Fruit fly (Drosophila melanogaster) whole organism, embryonic: ENCODE results near the gene Cyp303a1.

Experiments used
- Awh ChIP-seq: fragments of 200-800 bp; sonication (Bioruptor generic); IDR thresholded peaks from 2 replicates; pipeline ENCODE4, ENCODE4 v1.3.6; 2022; ENCODE audit warnings: missing biosample characterization, missing genetic modification characterization
- B-H2 ChIP-seq: fragments of 200-800 bp; sonication (Bioruptor generic); optimal IDR thresholded peaks from 2 replicates; lab custom pipeline; 2018; ENCODE audit warnings: missing biosample characterization, mild to moderate bottlenecking, missing genetic modification characterization
- CG11456 ChIP-seq: fragments of 200-800 bp; sonication (Bioruptor generic); IDR thresholded peaks from 3 replicates; pipeline ENCODE4 v1.3.6; 2022; ENCODE audit warnings: missing biosample characterization, missing genetic modification characterization
- CG13287 ChIP-seq: fragments of 200-800 bp; sonication (Bioruptor generic); IDR thresholded peaks from 2 replicates; pipeline ENCODE4 v1.3.6; 2022; ENCODE audit warnings: missing biosample characterization, missing genetic modification characterization; ENCODE audit not compliant: partially characterized antibody
- CG14050 ChIP-seq: fragments of 200-800 bp; sonication (Bioruptor generic); IDR thresholded peaks from 3 replicates; pipeline ENCODE4 v1.3.6; 2022; ENCODE audit warnings: missing biosample characterization, missing genetic modification characterization
- CG14710 ChIP-seq: fragments of 200-800 bp; sonication (Bioruptor generic); optimal IDR thresholded peaks from 3 replicates; lab custom pipeline; 2019; ENCODE audit warnings: missing biosample characterization, mild to moderate bottlenecking, missing genetic modification characterization, moderate library complexity
- CG15479 ChIP-seq: fragments of 200-800 bp; sonication (Bioruptor generic); optimal IDR thresholded peaks from 3 replicates; lab custom pipeline; 2019; ENCODE audit warnings: missing biosample characterization, mild to moderate bottlenecking, missing genetic modification characterization, moderate library complexity
- CG15696 ChIP-seq: fragments of 200-800 bp; sonication (Bioruptor generic); optimal IDR thresholded peaks from 2 replicates; lab custom pipeline; 2019; ENCODE audit warnings: missing biosample characterization, mild to moderate bottlenecking, missing genetic modification characterization, moderate library complexity
- CG17361 ChIP-seq: fragments of 200-800 bp; sonication (Bioruptor generic); IDR thresholded peaks from 3 replicates; pipeline ENCODE4 v1.3.6; 2022; ENCODE audit warnings: missing biosample characterization, missing genetic modification characterization
- CG17829 ChIP-seq: fragments of 200-800 bp; optimal IDR thresholded peaks from 2 replicates; lab custom pipeline; 2019; ENCODE audit warnings: missing biosample characterization, mild to moderate bottlenecking, missing genetic modification characterization, moderate library complexity
- CG32767 ChIP-seq: fragments of 200-800 bp; sonication (Bioruptor generic); IDR thresholded peaks from 2 replicates; pipeline ENCODE4 v1.3.6; 2022; ENCODE audit warnings: missing biosample characterization, missing genetic modification characterization
- CG3838 ChIP-seq: fragments of 200-800 bp; sonication (Bioruptor generic); optimal IDR thresholded peaks from 3 replicates; lab custom pipeline; 2016; ENCODE audit warnings: missing biosample characterization, missing genetic modification characterization
- CG3995 ChIP-seq: fragments of 200-800 bp; sonication (Bioruptor generic); optimal IDR thresholded peaks from 3 replicates; lab custom pipeline; 2016; ENCODE audit warnings: missing biosample characterization, missing genetic modification characterization
- CG4282 ChIP-seq: fragments of 200-800 bp; sonication (Bioruptor generic); optimal IDR thresholded peaks from 2 replicates; lab custom pipeline; 2016; ENCODE audit warnings: missing biosample characterization, missing genetic modification characterization
- CG4328 ChIP-seq: fragments of 200-800 bp; sonication (Bioruptor generic); optimal IDR thresholded peaks from 3 replicates; lab custom pipeline; 2017; ENCODE audit warnings: missing biosample characterization, missing genetic modification reagents, missing genetic modification characterization
- CG6683 ChIP-seq: fragments of 200-800 bp; sonication (Bioruptor generic); optimal IDR thresholded peaks from 2 replicates; lab custom pipeline; 2017; ENCODE audit warnings: missing biosample characterization, mild to moderate bottlenecking, missing genetic modification characterization, missing genetic modification reagents
- CG6854 ChIP-seq: fragments of 200-800 bp; sonication (Bioruptor generic); optimal IDR thresholded peaks from 3 replicates; lab custom pipeline; 2017; ENCODE audit warnings: missing biosample characterization, mild to moderate bottlenecking, missing genetic modification characterization
- CG7839 ChIP-seq: fragments of 200-800 bp; sonication (Bioruptor generic); optimal IDR thresholded peaks from 3 replicates; lab custom pipeline; 2018; ENCODE audit warnings: missing biosample characterization, mild to moderate bottlenecking, missing genetic modification characterization, moderate library complexity
- CG8478 ChIP-seq: fragments of >200 bp; optimal IDR thresholded peaks from 2 replicates; lab custom pipeline; 2018
- CG8924 ChIP-seq: fragments of 200-800 bp; optimal IDR thresholded peaks from 3 replicates; lab custom pipeline; 2019; ENCODE audit warnings: missing biosample characterization, mild to moderate bottlenecking, missing genetic modification characterization, moderate library complexity
- CG8944 ChIP-seq: fragments of 200-800 bp; sonication (Bioruptor generic); optimal IDR thresholded peaks from 3 replicates; lab custom pipeline; 2016; ENCODE audit warnings: missing biosample characterization, missing genetic modification characterization
- D ChIP-seq, 2 experiments: fragments of 200-800 bp in 1 of 2; fragments of >200 bp in 1 of 2; sonication (Bioruptor generic) in 1 of 2; optimal IDR thresholded peaks; 2 replicates in 1 of 2; 3 replicates in 1 of 2; lab custom pipeline; 2017; ENCODE audit warnings: mild to moderate bottlenecking in 1 of 2, missing biosample characterization in 1 of 2, missing genetic modification characterization in 1 of 2, missing genetic modification reagents in 1 of 2
- Deaf1 ChIP-seq: fragments of 200-800 bp; optimal IDR thresholded peaks from 3 replicates; lab custom pipeline; 2019; ENCODE audit warnings: missing biosample characterization, mild to moderate bottlenecking, missing genetic modification characterization, moderate library complexity
- Dref ChIP-seq: fragments of 200-800 bp; sonication (Bioruptor generic); IDR thresholded peaks from 2 replicates; pipeline ENCODE4 v1.3.6; 2022; ENCODE audit warnings: missing biosample characterization, missing genetic modification characterization
- Eip74EF ChIP-seq, 2 experiments: fragments of 200-800 bp in 1 of 2; fragments of >200 bp in 1 of 2; sonication (Bioruptor generic) in 1 of 2; optimal IDR thresholded peaks; 2 replicates each; lab custom pipeline; 2017 to 2019; ENCODE audit warnings: missing biosample characterization in 2 of 2, missing genetic modification characterization in 2 of 2, mild to moderate bottlenecking in 1 of 2, moderate library complexity in 1 of 2
- Elba2 ChIP-seq: fragments of 200-800 bp; sonication (Bioruptor generic); optimal IDR thresholded peaks from 3 replicates; lab custom pipeline; 2016; ENCODE audit warnings: missing biosample characterization, missing genetic modification characterization
- Hr3 ChIP-seq: fragments of 200-800 bp; sonication (Bioruptor generic); optimal IDR thresholded peaks from 3 replicates; lab custom pipeline; 2016; ENCODE audit warnings: missing biosample characterization, missing genetic modification characterization
- Hr39 ChIP-seq: fragments of >200 bp; optimal IDR thresholded peaks from 2 replicates; lab custom pipeline; 2017
- NC2β ChIP-seq: fragments of 200-800 bp; sonication (Bioruptor generic); optimal IDR thresholded peaks from 2 replicates; lab custom pipeline; 2016; ENCODE audit warnings: missing biosample characterization, missing genetic modification characterization
- Pdp1 ChIP-seq, 2 experiments: fragments of 200-800 bp; sonication (Bioruptor generic); optimal IDR thresholded peaks; 3 replicates each; lab custom pipeline; 2016; ENCODE audit warnings: missing biosample characterization in 2 of 2, missing genetic modification characterization in 2 of 2, mild to moderate bottlenecking in 1 of 2, moderate library complexity in 1 of 2
- Xrp1 ChIP-seq: fragments of 200-800 bp; sonication (Bioruptor generic); IDR thresholded peaks from 2 replicates; pipeline ENCODE4 v1.3.6; 2022; ENCODE audit warnings: missing biosample characterization, missing genetic modification characterization
- ap ChIP-seq: fragments of 200-800 bp; sonication (Bioruptor generic); IDR thresholded peaks from 2 replicates; pipeline ENCODE4 v1.3.6; 2022; ENCODE audit warnings: missing biosample characterization, missing genetic modification characterization
- cwo ChIP-seq: fragments of 200-800 bp; sonication (Bioruptor generic); optimal IDR thresholded peaks from 3 replicates; lab custom pipeline; 2017; ENCODE audit warnings: missing biosample characterization, missing genetic modification characterization, mild to moderate bottlenecking, moderate library complexity, missing genetic modification reagents
- dm ChIP-seq: fragments of 200-800 bp; sonication (Bioruptor generic); optimal IDR thresholded peaks from 3 replicates; lab custom pipeline; 2016; ENCODE audit warnings: missing biosample characterization, missing genetic modification characterization
- eve ChIP-seq, 2 experiments: fragments of >200 bp; optimal IDR thresholded peaks; 2 replicates each; lab custom pipeline; 2017; ENCODE audit warnings: missing biosample characterization in 2 of 2, missing genetic modification characterization in 2 of 2
- grau ChIP-seq: fragments of 200-800 bp; optimal IDR thresholded peaks from 3 replicates; lab custom pipeline; 2019; ENCODE audit warnings: missing biosample characterization, mild to moderate bottlenecking, missing genetic modification characterization, moderate library complexity
- hb ChIP-seq: fragments of 200-800 bp; sonication (Bioruptor generic); IDR thresholded peaks from 3 replicates; pipeline ENCODE4 v1.3.6; 2022; ENCODE audit warnings: missing biosample characterization, missing genetic modification characterization; ENCODE audit not compliant: partially characterized antibody
- hbn ChIP-seq: fragments of 200-800 bp; sonication (Bioruptor generic); IDR thresholded peaks from 2 replicates; pipeline ENCODE4 v1.3.6; 2022; ENCODE audit warnings: missing biosample characterization, missing genetic modification characterization; ENCODE audit not compliant: partially characterized antibody
- klu ChIP-seq: fragments of 200-800 bp; sonication (Bioruptor generic); IDR thresholded peaks from 2 replicates; pipeline ENCODE4 v1.3.6; 2022; ENCODE audit warnings: missing biosample characterization, missing genetic modification characterization
- org-1 ChIP-seq: fragments of 200-800 bp; sonication (Bioruptor generic); optimal IDR thresholded peaks from 2 replicates; lab custom pipeline; 2017; ENCODE audit warnings: missing biosample characterization, missing genetic modification characterization
- pb ChIP-seq: fragments of 200-800 bp; sonication (Bioruptor generic); optimal IDR thresholded peaks from 3 replicates; lab custom pipeline; 2016; ENCODE audit warnings: missing biosample characterization, missing genetic modification characterization
- prd ChIP-seq, 3 experiments: fragments of >200 bp in 2 of 3; fragments of 200-800 bp in 1 of 3; sonication (Bioruptor generic) in 1 of 3; optimal IDR thresholded peaks in 2 of 3; IDR thresholded peaks in 1 of 3; 2 replicates in 2 of 3; 3 replicates in 1 of 3; pipeline versions ENCODE4 v1.3.6 to Lab custom; 2017 to 2022; ENCODE audit warnings: missing biosample characterization in 1 of 3, missing genetic modification characterization in 1 of 3
- rib ChIP-seq: fragments of 200-800 bp; sonication (Bioruptor generic); IDR thresholded peaks from 2 replicates; pipeline ENCODE4 v1.3.6; 2022; ENCODE audit warnings: missing biosample characterization, missing genetic modification characterization
- sens ChIP-seq: fragments of 200-800 bp; sonication (Bioruptor generic); peaks from one replicate; lab custom pipeline; 2016; ENCODE audit warnings: missing biosample characterization, missing genetic modification characterization
- sim ChIP-seq: fragments of 200-800 bp; sonication (Bioruptor generic); IDR thresholded peaks from 2 replicates; pipeline ENCODE4 v1.3.6; 2022; ENCODE audit warnings: missing biosample characterization, missing genetic modification characterization
- trh ChIP-seq: fragments of 200-800 bp; sonication (Bioruptor generic); optimal IDR thresholded peaks from 2 replicates; lab custom pipeline; 2016; ENCODE audit warnings: missing biosample characterization, missing genetic modification characterization
- tup ChIP-seq: fragments of 200-800 bp; sonication (Bioruptor generic); optimal IDR thresholded peaks from 2 replicates; lab custom pipeline; 2016; ENCODE audit warnings: missing biosample characterization, mild to moderate bottlenecking, missing genetic modification characterization, moderate library complexity
- unc-4 ChIP-seq: fragments of 200-800 bp; sonication (Bioruptor generic); IDR thresholded peaks from 2 replicates; pipeline ENCODE4 v1.3.6; 2022; ENCODE audit warnings: missing biosample characterization, missing genetic modification characterization; ENCODE audit not compliant: partially characterized antibody

Cyp303a1 gene

dm6 chr2L:16257227-16258071, 36.5 kb upstream of the Cyp303a1 start, which contains the start of the genes PRL-1 and EndoGI (continued):
- TF ChIP-seq tup: no peak
- peak in 1 of 2 experiments; percentile 79 for TF ChIP-seq Eip74EF (GFP tag; optimal IDR thresholded peaks at IDR 0.05; lab: Kevin White, UChicago)
- TF ChIP-seq Hr39: no peak
- TF ChIP-seq prd (optimal IDR thresholded peaks at IDR 0.05; lab: Kevin White, UChicago): no peak
- TF ChIP-seq prd (GFP tag; IDR thresholded peaks at IDR 0.05; lab: Robert Waterston, UW): peak; percentile 65; the same call in 1 of the 3 replicates
- TF ChIP-seq CG15479 (GFP tag; lab: Kevin White, UChicago): peak; percentile 53
- peak in 1 of 2 experiments; percentile 57 for TF ChIP-seq Pdp1 (GFP tag; optimal IDR thresholded peaks at IDR 0.05; lab: Kevin White, UChicago)
- TF ChIP-seq Awh (GFP tag; lab: Robert Waterston, UW): peak; percentile 88
- TF ChIP-seq CG15696 (tag; lab: Kevin White, UChicago): peak; percentile 60
- 0 out of 2 replicates have a peak, but pooled peaks have one; percentile 62 for TF ChIP-seq sim (GFP tag; lab: Robert Waterston, UW)
- peak; percentile 77 for TF ChIP-seq CG8478 (lab: Kevin White, UChicago)
- TF ChIP-seq Deaf1 (tag; lab: Kevin White, UChicago): peak; percentile 62
- TF ChIP-seq CG14710 (tag; lab: Kevin White, UChicago): peak; percentile 83
- peak; percentile 81 for TF ChIP-seq B-H2 (GFP tag; lab: Kevin White, UChicago)
- TF ChIP-seq grau: peak; percentile 87
- peak; percentile 15 for TF ChIP-seq D (optimal IDR thresholded peaks at IDR 0.05; lab: Kevin White, UChicago)
- TF ChIP-seq D (GFP tag; optimal IDR thresholded peaks at IDR 0.05; lab: Kevin White, UChicago): peak; percentile 13
- no peak for TF ChIP-seq CG3838 (GFP tag; lab: Kevin White, UChicago)
- peak; percentile 49 for TF ChIP-seq trh (GFP tag; lab: Kevin White, UChicago)
- peak; percentile 69; the same call in 1 of the 2 replicates for TF ChIP-seq CG32767
- no peak for TF ChIP-seq org-1 (GFP tag; lab: Kevin White, UChicago)
- TF ChIP-seq CG8944 (GFP tag; lab: Kevin White, UChicago): no peak
- TF ChIP-seq sens: peak; percentile 86
- TF ChIP-seq CG3995: peak; percentile 72
- peak; percentile 92 for TF ChIP-seq CG13287 (GFP tag; lab: Robert Waterston, UW)
- no peak; the same call in 1 of the 2 replicates for TF ChIP-seq klu (GFP tag; lab: Robert Waterston, UW)
- peak; percentile 91 for TF ChIP-seq CG17829 (tag; lab: Kevin White, UChicago)
- TF ChIP-seq CG7839: peak; percentile 85
- peak; percentile 88 for TF ChIP-seq CG8924
- peak; percentile 43; the same call in 1 of the 3 replicates for TF ChIP-seq CG14050 (GFP tag; lab: Robert Waterston, UW)
- TF ChIP-seq CG4328 (GFP tag; lab: Kevin White, UChicago): peak; percentile 71
- TF ChIP-seq CG17361 (GFP tag; lab: Robert Waterston, UW): peak; percentile 85
- TF ChIP-seq pb (GFP tag; lab: Kevin White, UChicago): no peak
- peak; percentile 70 for TF ChIP-seq cwo (GFP tag; lab: Kevin White, UChicago)
- no peak for TF ChIP-seq CG4282 (GFP tag; lab: Kevin White, UChicago)
- peak; percentile 45; the same call in 1 of the 2 replicates for TF ChIP-seq rib (GFP tag; lab: Robert Waterston, UW)
- TF ChIP-seq hbn: peak; percentile 98
- TF ChIP-seq Dref (GFP tag; lab: Robert Waterston, UW): peak; percentile 100
- peak; percentile 67 for TF ChIP-seq CG6683 (GFP tag; lab: Kevin White, UChicago)
- peak; percentile 72 for TF ChIP-seq ap (GFP tag; lab: Robert Waterston, UW)
- peak; percentile 68 for TF ChIP-seq CG6854 (GFP tag; lab: Kevin White, UChicago)
- no peak for TF ChIP-seq eve (GFP tag; optimal IDR thresholded peaks at IDR 0.05; lab: Kevin White, UChicago)
- TF ChIP-seq dm: peak; percentile 52
- TF ChIP-seq unc-4 (GFP tag; lab: Robert Waterston, UW): peak; percentile 98
- peak; percentile 60 for TF ChIP-seq Hr3 (GFP tag; lab: Kevin White, UChicago)
- TF ChIP-seq CG11456 (GFP tag; lab: Robert Waterston, UW): no peak
- peak; percentile 44 for TF ChIP-seq Elba2
- TF ChIP-seq NC2β (GFP tag; lab: Kevin White, UChicago): no peak
- peak; percentile 77 for TF ChIP-seq Xrp1 (GFP tag; lab: Robert Waterston, UW)
- peak; percentile 100 for TF ChIP-seq hb (GFP tag; lab: Robert Waterston, UW)
